Fruit fly (Drosophila melanogaster) whole organism, pupa: Measurements from ENCODE around the gene Dsk.

Experiments used
- CG10348 ChIP-seq: fragments of 200-800 bp; sonication (Bioruptor generic); IDR thresholded peaks from 2 replicates; pipeline ENCODE4 v1.3.6; 2022; ENCODE audit warnings: missing biosample characterization, missing genetic modification characterization
- CG15710 ChIP-seq: fragments of 200-800 bp; sonication (Bioruptor generic); optimal IDR thresholded peaks from 2 replicates; lab custom pipeline; 2018; ENCODE audit warnings: missing biosample characterization, mild to moderate bottlenecking, missing genetic modification characterization, moderate library complexity
- CG17806 ChIP-seq: fragments of 200-800 bp; sonication (Bioruptor generic); optimal IDR thresholded peaks from 2 replicates; lab custom pipeline; 2018; ENCODE audit warnings: missing biosample characterization, mild to moderate bottlenecking, missing genetic modification characterization, moderate library complexity
- CG32121 ChIP-seq: fragments of 200-800 bp; sonication (Bioruptor generic); IDR thresholded peaks from 2 replicates; pipeline ENCODE4 v1.3.6; 2022; ENCODE audit warnings: missing biosample characterization, missing genetic modification characterization
- CG8301 ChIP-seq: fragments of 200-800 bp; sonication (Bioruptor generic); optimal IDR thresholded peaks from 2 replicates; lab custom pipeline; 2018; ENCODE audit warnings: missing biosample characterization, mild to moderate bottlenecking, missing genetic modification characterization
- EcR ChIP-seq: fragments of 200-800 bp; sonication (Bioruptor generic); optimal IDR thresholded peaks from 3 replicates; lab custom pipeline; 2019; ENCODE audit warnings: missing biosample characterization, missing genetic modification characterization, mild to moderate bottlenecking, moderate library complexity, missing genetic modification reagents
- Snoo ChIP-seq: fragments of 200-800 bp; sonication (Bioruptor generic); optimal IDR thresholded peaks from 3 replicates; lab custom pipeline; 2017; ENCODE audit warnings: missing biosample characterization, mild to moderate bottlenecking, missing genetic modification characterization, inconsistent platforms

DNA sequence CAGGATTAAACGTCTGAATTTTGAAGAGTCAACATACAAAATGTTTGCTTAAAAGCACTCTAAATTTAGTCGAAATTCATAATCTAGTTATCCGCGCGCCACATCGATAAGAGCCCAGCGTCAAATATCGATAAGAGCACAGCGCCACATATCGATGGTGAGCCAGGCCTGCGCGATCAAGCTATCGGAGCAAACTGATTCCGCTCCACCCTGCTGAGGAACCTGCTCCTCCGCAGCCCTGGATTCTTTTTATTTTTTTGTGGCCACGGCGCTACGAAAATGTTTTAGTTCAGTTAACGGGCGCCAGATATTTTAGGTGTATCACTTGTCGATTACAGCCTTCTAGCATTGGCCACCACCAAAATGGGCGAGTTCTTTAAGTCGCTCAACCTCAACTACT lies 30.7 kb upstream of the Dsk start:
- no peak for TF ChIP-seq CG17806 (tag; lab: Kevin White, UChicago)
- TF ChIP-seq CG32121 (GFP tag; lab: Robert Waterston, UW) = peak; percentile 9; the same call in 1 of the 2 replicates
- TF ChIP-seq Snoo (tag; lab: Kevin White, UChicago) = no peak
- TF ChIP-seq EcR (GFP tag; lab: Kevin White, UChicago) = no peak
- no peak for TF ChIP-seq CG8301 (tag; lab: Kevin White, UChicago)
- TF ChIP-seq CG15710 (tag; lab: Kevin White, UChicago) = no peak
- TF ChIP-seq CG10348 (GFP tag; lab: Robert Waterston, UW) = no peak
